Fruit fly (Drosophila melanogaster): ENCODE results near the gene CG10068.

dm6 chr3R:7091904-7092303 is 35.9 kb downstream of the CG10068 start:
- TF ChIP-seq psq (GFP tag; optimal IDR thresholded peaks at IDR 0.05) = no peak
- no peak for TF ChIP-seq jim (GFP tag; optimal IDR thresholded peaks at IDR 0.05)
- no peak for TF ChIP-seq pan (optimal IDR thresholded peaks at IDR 0.05)
- TF ChIP-seq usp (GFP tag; optimal IDR thresholded peaks at IDR 0.05) = no peak
- TF ChIP-seq Rel (GFP tag; optimal IDR thresholded peaks at IDR 0.05) = no peak
- no peak for TF ChIP-seq Rel (tag; optimal IDR thresholded peaks at IDR 0.05)
- no peak for TF ChIP-seq Hr78 (GFP tag; optimal IDR thresholded peaks at IDR 0.05)
- TF ChIP-seq Vsx2 (GFP tag; optimal IDR thresholded peaks at IDR 0.05; ENCODE audit: partially characterized antibody) = no peak
- no peak for TF ChIP-seq lola (GFP tag; optimal IDR thresholded peaks at IDR 0.05)
- TF ChIP-seq dmrt93B (GFP tag; optimal IDR thresholded peaks at IDR 0.05) = no peak
- no peak for TF ChIP-seq CG9705 (GFP tag; optimal IDR thresholded peaks at IDR 0.05)
- TF ChIP-seq CrebA (GFP tag; optimal IDR thresholded peaks at IDR 0.05; ENCODE audit: borderline replicate concordance) = no peak
- TF ChIP-seq Sp1 (GFP tag; optimal IDR thresholded peaks at IDR 0.05) = no peak
